Worm (Caenorhabditis elegans) whole organism, young adult: ENCODE data around the gene ver-4.

Experiments
- B0035.1 ChIP-seq: sonication (generic microtip); optimal IDR thresholded peaks from 2 replicates; lab custom pipeline; 2016; ENCODE audit warnings: missing genetic modification characterization, mild to moderate bottlenecking, missing compliant biosample characterization, missing genotype, missing genetic modification reagents
- B0261.1 ChIP-seq: sonication (generic microtip); optimal IDR thresholded peaks from 2 replicates; lab custom pipeline; 2016; ENCODE audit warnings: mild to moderate bottlenecking, missing genetic modification characterization, moderate library complexity, missing compliant biosample characterization
- B0336.3 ChIP-seq: fragments of 200-800 bp; sonication (Bioruptor generic); IDR thresholded peaks from 2 replicates; pipeline ENCODE4 v1.3.6; 2022; ENCODE audit warnings: missing genetic modification characterization, missing compliant biosample characterization
- C06A6.2 ChIP-seq: fragments of 200-800 bp; sonication (Bioruptor generic); conservative IDR thresholded peaks from 2 replicates; pipeline ENCODE4 v1.3.6; 2022; ENCODE audit warnings: missing genetic modification characterization, missing compliant biosample characterization
- D2030.7 ChIP-seq: fragments of 200-800 bp; sonication (Bioruptor generic); IDR thresholded peaks from 2 replicates; pipeline ENCODE4 v1.3.6; 2022; ENCODE audit warnings: missing genetic modification reagents, missing genetic modification characterization, missing compliant biosample characterization
- F22D6.2 ChIP-seq: sonication (generic microtip); optimal IDR thresholded peaks from 2 replicates; lab custom pipeline; 2016; ENCODE audit warnings: mild to moderate bottlenecking, missing genetic modification characterization, missing compliant biosample characterization
- F33H1.4 ChIP-seq: fragments of 200-800 bp; sonication (Bioruptor generic); IDR thresholded peaks from 2 replicates; pipeline ENCODE4 v1.3.6; 2022; ENCODE audit warnings: missing genetic modification reagents, missing genetic modification characterization, missing compliant biosample characterization
- Y53F4B.3 ChIP-seq: fragments of 200-800 bp; sonication (Bioruptor generic); IDR thresholded peaks from 2 replicates; pipeline ENCODE4 v1.3.6; 2022; ENCODE audit warnings: missing genetic modification reagents, missing genetic modification characterization, missing compliant biosample characterization
- Y67H2A.10 ChIP-seq: fragments of 200-800 bp; sonication (Bioruptor generic); conservative IDR thresholded peaks from 2 replicates; pipeline ENCODE4 v1.3.6; 2022; ENCODE audit warnings: missing genetic modification reagents, missing genetic modification characterization, missing compliant biosample characterization
- ama-1 ChIP-seq, 3 experiments: fragments of 150-350 bp in 1 of 3; sonication (generic microtip) in 2 of 3; optimal IDR thresholded peaks; 2 replicates each; lab custom pipeline; 2014 to 2018; ENCODE audit warnings: missing biosample characterization in 2 of 3, missing genetic modification characterization in 2 of 3, missing genetic modification reagents in 2 of 3
- attf-3 ChIP-seq: fragments of 200-800 bp; sonication (Bioruptor generic); conservative IDR thresholded peaks from 2 replicates; pipeline ENCODE4 v1.3.6; 2022; ENCODE audit warnings: missing genetic modification reagents, missing genetic modification characterization, missing compliant biosample characterization
- attf-5 ChIP-seq: fragments of 200-800 bp; sonication (Bioruptor generic); optimal IDR thresholded peaks from 2 replicates; lab custom pipeline; 2018; ENCODE audit warnings: mild to moderate bottlenecking, missing genetic modification characterization, missing compliant biosample characterization
- attf-6 ChIP-seq: fragments of 200-800 bp; sonication (Bioruptor generic); IDR thresholded peaks from 2 replicates; pipeline ENCODE4 v1.3.6; 2022; ENCODE audit warnings: missing genetic modification reagents, missing genetic modification characterization, missing compliant biosample characterization
- cebp-2 ChIP-seq: fragments of 200-800 bp; sonication (Bioruptor generic); IDR thresholded peaks from 2 replicates; pipeline ENCODE4 v1.3.6; 2022; ENCODE audit warnings: missing genetic modification characterization, missing compliant biosample characterization
- ceh-100 ChIP-seq: fragments of 200-800 bp; sonication (Bioruptor generic); IDR thresholded peaks from 2 replicates; pipeline ENCODE4 v1.3.6; 2022; ENCODE audit warnings: missing genetic modification reagents, missing genetic modification characterization, missing compliant biosample characterization
- ceh-40 ChIP-seq: fragments of 200-800 bp; sonication (Bioruptor generic); IDR thresholded peaks from 2 replicates; pipeline ENCODE4 v1.3.6; 2022; ENCODE audit warnings: missing genetic modification characterization, missing compliant biosample characterization
- ceh-91 ChIP-seq: fragments of 200-800 bp; sonication (Bioruptor generic); IDR thresholded peaks from 2 replicates; pipeline ENCODE4 v1.3.6; 2022; ENCODE audit warnings: missing genetic modification reagents, missing genetic modification characterization, missing compliant biosample characterization
- chd-7 ChIP-seq: sonication (generic microtip); optimal IDR thresholded peaks from 2 replicates; lab custom pipeline; 2016; ENCODE audit warnings: mild to moderate bottlenecking, missing genetic modification characterization, moderate library complexity, missing compliant biosample characterization
- dpff-1 ChIP-seq: sonication (generic microtip); optimal IDR thresholded peaks from 2 replicates; lab custom pipeline; 2017; ENCODE audit warnings: mild to moderate bottlenecking, missing genetic modification characterization, missing compliant biosample characterization
- dpl-1 ChIP-seq: fragments of 150-350 bp; optimal IDR thresholded peaks from 2 replicates; lab custom pipeline; 2014; ENCODE audit warnings: missing biosample characterization, missing genetic modification reagents, missing genetic modification characterization
- fkh-3 ChIP-seq: sonication (generic microtip); optimal IDR thresholded peaks from 2 replicates; lab custom pipeline; 2016; ENCODE audit warnings: mild to moderate bottlenecking, missing genetic modification characterization, missing compliant biosample characterization
- gei-17 ChIP-seq: fragments of 200-800 bp; sonication (Bioruptor generic); optimal IDR thresholded peaks from 2 replicates; lab custom pipeline; 2018; ENCODE audit warnings: mild to moderate bottlenecking, missing genetic modification characterization, missing compliant biosample characterization
- him-1 ChIP-seq: sonication (generic microtip); optimal IDR thresholded peaks from 2 replicates; lab custom pipeline; 2016; ENCODE audit warnings: missing genotype, missing genetic modification reagents, missing genetic modification characterization, missing compliant biosample characterization
- hlh-12 ChIP-seq: sonication (generic microtip); optimal IDR thresholded peaks from 2 replicates; lab custom pipeline; 2016; ENCODE audit warnings: missing genetic modification characterization, missing compliant biosample characterization
- hmg-20 ChIP-seq: fragments of 200-800 bp; sonication (Bioruptor generic); IDR thresholded peaks from 2 replicates; pipeline ENCODE4 v1.3.6; 2022; ENCODE audit warnings: missing genetic modification reagents, missing genetic modification characterization, missing compliant biosample characterization
- let-526 ChIP-seq: fragments of 200-800 bp; sonication (Bioruptor generic); IDR thresholded peaks from 2 replicates; pipeline ENCODE4 v1.3.6; 2022; ENCODE audit warnings: missing genetic modification reagents, missing genetic modification characterization, missing compliant biosample characterization
- let-607 ChIP-seq, 2 experiments: fragments of 200-800 bp in 1 of 2; sonication (Bioruptor generic) in 1 of 2; sonication (generic microtip) in 1 of 2; optimal IDR thresholded peaks; 2 replicates each; lab custom pipeline; 2016 to 2018; ENCODE audit warnings: mild to moderate bottlenecking in 2 of 2, missing compliant biosample characterization in 2 of 2, missing genetic modification characterization in 2 of 2, moderate library complexity in 2 of 2, missing genotype in 1 of 2
- lin-26 ChIP-seq: fragments of 200-800 bp; sonication (Bioruptor generic); IDR thresholded peaks from 2 replicates; pipeline ENCODE4 v1.3.6; 2022; ENCODE audit warnings: missing genetic modification reagents, missing genetic modification characterization, missing compliant biosample characterization
- lin-54 ChIP-seq: fragments of 200-800 bp; sonication (Bioruptor generic); optimal IDR thresholded peaks from 2 replicates; lab custom pipeline; 2018; ENCODE audit warnings: mild to moderate bottlenecking, missing genetic modification characterization, missing compliant biosample characterization
- madf-6 ChIP-seq: fragments of 200-800 bp; sonication (Bioruptor generic); IDR thresholded peaks from 2 replicates; pipeline ENCODE4 v1.3.6; 2022; ENCODE audit warnings: missing genetic modification reagents, missing genetic modification characterization, missing compliant biosample characterization
- nfya-2 ChIP-seq: fragments of 200-800 bp; sonication (Bioruptor generic); IDR thresholded peaks from 2 replicates; pipeline ENCODE4 v1.3.6; 2022; ENCODE audit warnings: missing genetic modification reagents, missing genetic modification characterization, missing compliant biosample characterization
- nhr-179 ChIP-seq: sonication (generic microtip); optimal IDR thresholded peaks from 2 replicates; lab custom pipeline; 2016; ENCODE audit warnings: mild to moderate bottlenecking, missing genetic modification characterization, missing compliant biosample characterization
- nhr-80 ChIP-seq: sonication (generic microtip); optimal IDR thresholded peaks from 2 replicates; lab custom pipeline; 2016; ENCODE audit warnings: missing genetic modification characterization, missing compliant biosample characterization
- pbrm-1 ChIP-seq: fragments of 200-800 bp; sonication (Bioruptor generic); IDR thresholded peaks from 2 replicates; pipeline ENCODE4 v1.3.6; 2022; ENCODE audit warnings: missing genetic modification reagents, missing genetic modification characterization, missing compliant biosample characterization
- rec-8 ChIP-seq, 2 experiments: sonication (generic microtip); optimal IDR thresholded peaks; 2 replicates each; lab custom pipeline; 2016; ENCODE audit warnings: mild to moderate bottlenecking in 2 of 2, missing genetic modification characterization in 2 of 2, missing genetic modification reagents in 2 of 2, missing genotype in 2 of 2, missing biosample characterization in 1 of 2, missing compliant biosample characterization in 1 of 2, moderate library complexity in 1 of 2
- snpc-1.1 ChIP-seq: sonication (generic microtip); optimal IDR thresholded peaks from 2 replicates; lab custom pipeline; 2017; ENCODE audit warnings: missing genetic modification characterization, mild to moderate bottlenecking, missing compliant biosample characterization, antibody characterized with exemption, moderate library complexity, missing genotype, missing genetic modification reagents; ENCODE audit not compliant: insufficient read depth
- snpc-1.3 ChIP-seq: sonication (generic microtip); optimal IDR thresholded peaks from 2 replicates; lab custom pipeline; 2017; ENCODE audit warnings: missing genetic modification characterization, mild to moderate bottlenecking, missing compliant biosample characterization, antibody characterized with exemption, moderate library complexity, missing genotype, missing genetic modification reagents; ENCODE audit not compliant: insufficient read depth
- somi-1 ChIP-seq: fragments of 200-800 bp; sonication (Bioruptor generic); optimal IDR thresholded peaks from 2 replicates; lab custom pipeline; 2018; ENCODE audit warnings: mild to moderate bottlenecking, missing genetic modification characterization, missing compliant biosample characterization
- tbp1 ChIP-seq: fragments of 200-800 bp; sonication (Bioruptor generic); optimal IDR thresholded peaks from 2 replicates; lab custom pipeline; 2018; ENCODE audit warnings: mild to moderate bottlenecking, missing genetic modification characterization, missing compliant biosample characterization
- xnd-1 ChIP-seq: sonication (generic microtip); optimal IDR thresholded peaks from 2 replicates; lab custom pipeline; 2016; ENCODE audit warnings: missing genotype, missing genetic modification reagents, missing genetic modification characterization, missing compliant biosample characterization
- zfh-2 ChIP-seq: fragments of 200-800 bp; sonication (Bioruptor generic); conservative IDR thresholded peaks from 2 replicates; pipeline ENCODE4 v1.3.6; 2022; ENCODE audit warnings: missing genetic modification reagents, missing genetic modification characterization, missing compliant biosample characterization
- ztf-6 ChIP-seq: fragments of 200-800 bp; sonication (Bioruptor generic); IDR thresholded peaks from 2 replicates; pipeline ENCODE4 v1.3.6; 2022; ENCODE audit warnings: missing genetic modification reagents, missing genetic modification characterization, missing compliant biosample characterization

ver-4 gene

ce11 chrX:10951922-10952321 lies 30.2 kb upstream of the ver-4 start:
- TF ChIP-seq nhr-80 (tag; lab: Kevin White, UChicago) (peak; percentile 6), attf-5 (no peak)

ce11 chrX:10953834-10954233 lies 28.3 kb upstream of the ver-4 start, which contains the start of gene pbo-4:
Gene pbo-4, plus strand, starts transcription at chrX:10954134.
- TF ChIP-seq snpc-1.1 (no peak), C06A6.2 (no peak), F22D6.2 (tag; lab: Kevin White, UChicago) (no peak), B0035.1 (tag; lab: Kevin White, UChicago) (no peak), attf-6 (GFP tag; lab: Robert Waterston, UW) (no peak), hmg-20 (GFP tag; lab: Robert Waterston, UW) (no peak), madf-6 (no peak), him-1 (no peak), lin-26 (GFP tag; lab: Robert Waterston, UW) (no peak), xnd-1 (tag; lab: Kevin White, UChicago) (no peak), dpff-1 (tag; lab: Kevin White, UChicago) (no peak), snpc-1.3 (no peak), cebp-2 (GFP tag; lab: Robert Waterston, UW) (no peak), dpl-1 (GFP tag; lab: Kevin White, UChicago) (no peak), ceh-100 (GFP tag; lab: Robert Waterston, UW) (no peak), pbrm-1 (no peak)

ce11 chrX:10956972-10957678 lies 25.0 kb upstream of the ver-4 start:
- no peak for TF ChIP-seq rec-8 (tag; optimal IDR thresholded peaks at IDR 0.05; lab: Kevin White, UChicago)
- peak; percentile 84 for TF ChIP-seq nhr-80 (tag; lab: Kevin White, UChicago)
- TF ChIP-seq, all 124 proteins: peak for 1

DNA sequence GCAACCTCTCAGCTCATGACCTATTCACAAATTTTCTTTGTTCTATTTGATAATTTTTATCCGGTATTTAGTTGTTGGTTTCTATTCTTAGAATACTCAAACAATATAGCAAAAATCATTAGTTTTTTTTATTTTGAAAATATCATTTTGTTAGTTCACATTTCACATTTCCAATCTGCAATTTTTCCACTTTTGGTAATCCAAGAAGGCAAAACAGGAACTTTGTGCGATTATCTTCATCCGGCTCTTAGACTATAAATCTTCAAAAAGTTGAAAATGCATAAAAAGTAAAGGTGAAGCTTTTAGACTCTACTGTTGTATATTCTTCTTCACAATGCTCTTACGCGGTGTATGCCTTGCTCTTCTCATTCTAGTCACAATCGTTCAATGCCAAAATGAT lies 23.7 kb upstream of the ver-4 start, which contains the start of gene nlp-19:
TSS of gene nlp-19 (plus strand) at position 301 of the 400 bp plus-strand sequence.
- no peak for TF ChIP-seq chd-7 (tag; lab: Kevin White, UChicago)
- no peak for TF ChIP-seq lin-54
- TF ChIP-seq hlh-12 (tag; lab: Kevin White, UChicago) = no peak
- TF ChIP-seq ama-1 (optimal IDR thresholded peaks at IDR 0.05; lab: Kevin White, UChicago) = no peak
- TF ChIP-seq ama-1 (GFP tag; optimal IDR thresholded peaks at IDR 0.05; lab: Kevin White, UChicago) = no peak
- TF ChIP-seq B0336.3 = no peak
- no peak for TF ChIP-seq zfh-2
- TF ChIP-seq somi-1 (GFP tag; lab: Kevin White, UChicago) = no peak
- no peak for TF ChIP-seq tbp1 (GFP tag; lab: Kevin White, UChicago)
- no peak for TF ChIP-seq ztf-6 (GFP tag; lab: Robert Waterston, UW)
- no peak for TF ChIP-seq fkh-3
- no peak for TF ChIP-seq nhr-80 (tag; lab: Kevin White, UChicago)
- TF ChIP-seq, all 124 proteins: peak for 0

DNA sequence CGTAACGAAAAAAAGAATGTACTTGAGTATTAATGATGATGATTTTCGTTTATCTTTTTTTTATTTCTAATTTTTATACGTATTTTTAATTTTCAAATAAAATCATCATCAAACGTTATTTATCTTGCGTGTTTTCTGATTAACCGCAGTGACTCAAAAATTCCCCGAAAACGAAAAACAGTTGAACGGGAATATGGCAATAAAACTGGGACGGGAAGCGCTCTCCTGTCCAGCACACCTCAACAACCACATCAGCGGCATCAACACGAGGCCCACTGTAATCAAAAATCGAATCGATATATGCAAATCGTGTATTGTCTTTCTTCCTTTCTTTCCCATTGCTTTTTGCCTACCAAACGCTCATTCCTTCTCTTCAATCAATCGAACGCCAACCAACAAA lies 23.0 kb upstream of the ver-4 start, which contains the start of gene K09C8.2:
TSS of gene K09C8.2 (plus strand) at position 301 of the 400 bp plus-strand sequence.
- TF ChIP-seq tbp1 (GFP tag; lab: Kevin White, UChicago) (no peak), let-607 (tag; optimal IDR thresholded peaks at IDR 0.05; lab: Kevin White, UChicago) (no peak), gei-17 (no peak), dpl-1 (GFP tag; lab: Kevin White, UChicago) (no peak), let-526 (GFP tag; lab: Robert Waterston, UW) (no peak), Y53F4B.3 (no peak), C06A6.2 (no peak), D2030.7 (GFP tag; lab: Robert Waterston, UW) (no peak), attf-3 (GFP tag; lab: Robert Waterston, UW) (no peak), ceh-40 (GFP tag; lab: Robert Waterston, UW) (no peak), nfya-2 (GFP tag; lab: Robert Waterston, UW) (no peak), B0261.1 (no peak), F33H1.4 (GFP tag; lab: Robert Waterston, UW) (no peak), ceh-91 (GFP tag; lab: Robert Waterston, UW) (no peak), nhr-179 (no peak), Y67H2A.10 (GFP tag; lab: Robert Waterston, UW) (no peak)
